Worm (Caenorhabditis elegans) whole organism, L4 larva: ENCODE measurements around the gene str-3.

Source experiments
- F37D6.2 ChIP-seq: sonication (generic microtip); optimal IDR thresholded peaks from 2 replicates; lab custom pipeline; 2016; ENCODE audit warnings: mild to moderate bottlenecking, missing genetic modification characterization, missing compliant biosample characterization
- F44E2.7 ChIP-seq: fragments of 200-800 bp; sonication (Bioruptor generic); IDR thresholded peaks from 2 replicates; pipeline ENCODE4 v2.1.2; 2022; ENCODE audit warnings: missing genetic modification characterization, missing compliant biosample characterization
- F49E8.2 ChIP-seq: sonication (generic microtip); optimal IDR thresholded peaks from 2 replicates; lab custom pipeline; 2016; ENCODE audit warnings: missing compliant biosample characterization, mild to moderate bottlenecking, missing genetic modification characterization, borderline replicate concordance
- R02D3.7 ChIP-seq: fragments of 150-350 bp; sonication (generic microtip); optimal IDR thresholded peaks from 3 replicates; lab custom pipeline; 2014; ENCODE audit warnings: missing biosample characterization, missing genetic modification characterization
- T26A8.4 ChIP-seq: fragments of 200-800 bp; sonication (Bioruptor generic); IDR thresholded peaks from 2 replicates; pipeline ENCODE4 v1.3.6; 2022; ENCODE audit warnings: missing genetic modification characterization, missing compliant biosample characterization
- Y5F2A.4 ChIP-seq: fragments of 200-800 bp; sonication (Bioruptor generic); optimal IDR thresholded peaks from 2 replicates; lab custom pipeline; 2018; ENCODE audit warnings: mild to moderate bottlenecking, missing genetic modification characterization, missing compliant biosample characterization
- ZK337.2 ChIP-seq: fragments of 200-800 bp; sonication (Bioruptor generic); IDR thresholded peaks from 2 replicates; pipeline ENCODE4 v1.3.6; 2022; ENCODE audit warnings: missing genetic modification reagents, missing genetic modification characterization, missing compliant biosample characterization
- ZK546.5 ChIP-seq, 2 experiments: sonication (generic microtip); optimal IDR thresholded peaks; 2 replicates each; lab custom pipeline; 2017; ENCODE audit warnings: missing biosample characterization in 2 of 2, missing genetic modification characterization in 2 of 2
- ama-1 ChIP-seq: fragments of 150-350 bp; optimal IDR thresholded peaks from 2 replicates; lab custom pipeline; 2014; ENCODE audit warnings: inconsistent platforms, mixed read lengths
- attf-4 ChIP-seq: sonication (generic microtip); optimal IDR thresholded peaks from 3 replicates; lab custom pipeline; 2017; ENCODE audit warnings: missing biosample characterization, missing genetic modification characterization
- ceh-44 ChIP-seq: fragments of 200-800 bp; sonication (Bioruptor generic); IDR thresholded peaks from 2 replicates; pipeline ENCODE4 v1.3.6; 2022; ENCODE audit warnings: missing genetic modification reagents, missing genetic modification characterization, missing compliant biosample characterization
- ceh-82 ChIP-seq: sonication (generic microtip); optimal IDR thresholded peaks from 2 replicates; lab custom pipeline; 2017; ENCODE audit warnings: missing biosample characterization, missing genetic modification characterization
- cey-2 ChIP-seq: sonication (generic microtip); optimal IDR thresholded peaks from 3 replicates; lab custom pipeline; 2017; ENCODE audit warnings: missing genetic modification characterization, mild to moderate bottlenecking, missing compliant biosample characterization, antibody characterized with exemption, borderline replicate concordance; ENCODE audit not compliant: insufficient read depth
- ctbp-1 ChIP-seq: fragments of 200-800 bp; sonication (Bioruptor generic); IDR thresholded peaks from 2 replicates; pipeline ENCODE4 v1.3.6; 2022; ENCODE audit warnings: missing genetic modification reagents, missing genetic modification characterization, missing compliant biosample characterization
- daf-12 ChIP-seq: fragments of 150-350 bp; optimal IDR thresholded peaks from 2 replicates; lab custom pipeline; 2014; ENCODE audit warnings: missing biosample characterization, missing genetic modification reagents, missing genetic modification characterization
- daf-16 ChIP-seq, 3 experiments: sonication (generic microtip); optimal IDR thresholded peaks; 2 replicates each; lab custom pipeline; 2016 to 2017; ENCODE audit warnings: missing genetic modification characterization in 3 of 3, missing genetic modification reagents in 3 of 3, mild to moderate bottlenecking in 2 of 3, missing compliant biosample characterization in 2 of 3, missing biosample characterization in 1 of 3, moderate library complexity in 1 of 3
- daf-8 ChIP-seq: fragments of 200-800 bp; sonication (Bioruptor generic); IDR thresholded peaks from 2 replicates; pipeline ENCODE4 v1.3.6; 2022; ENCODE audit warnings: missing genetic modification characterization, missing compliant biosample characterization
- dmd-6 ChIP-seq: fragments of 200-800 bp; sonication (Bioruptor generic); IDR thresholded peaks from 2 replicates; pipeline ENCODE4 v1.3.6; 2022; ENCODE audit warnings: missing genetic modification reagents, missing genetic modification characterization, missing compliant biosample characterization
- dmd-9 ChIP-seq: fragments of 200-800 bp; sonication (Bioruptor generic); IDR thresholded peaks from 2 replicates; pipeline ENCODE4 v1.3.6; 2022; ENCODE audit warnings: missing genetic modification reagents, missing genetic modification characterization, missing compliant biosample characterization
- dpl-1 ChIP-seq: fragments of 150-350 bp; optimal IDR thresholded peaks from 2 replicates; lab custom pipeline; 2014; ENCODE audit warnings: missing biosample characterization, missing genetic modification reagents, missing genetic modification characterization
- gei-8 ChIP-seq: fragments of 200-800 bp; sonication (Bioruptor generic); optimal IDR thresholded peaks from 2 replicates; lab custom pipeline; 2018; ENCODE audit warnings: mild to moderate bottlenecking, missing genetic modification characterization, missing compliant biosample characterization
- hif-1 ChIP-seq, 2 experiments: sonication (generic microtip); optimal IDR thresholded peaks; 2 replicates each; lab custom pipeline; 2016 to 2017; ENCODE audit warnings: missing compliant biosample characterization in 2 of 2, missing genetic modification characterization in 2 of 2, missing genetic modification reagents in 2 of 2, missing genotype in 2 of 2, mild to moderate bottlenecking in 1 of 2
- hlh-30 ChIP-seq: sonication (generic microtip); optimal IDR thresholded peaks from 2 replicates; lab custom pipeline; 2017; ENCODE audit warnings: antibody characterized with exemption, mild to moderate bottlenecking, missing genetic modification characterization, missing compliant biosample characterization; ENCODE audit not compliant: insufficient read depth
- jun-1 ChIP-seq: fragments of 150-350 bp; optimal IDR thresholded peaks from 2 replicates; lab custom pipeline; 2014; ENCODE audit warnings: missing biosample characterization, missing genetic modification reagents, missing genetic modification characterization
- lim-7 ChIP-seq: fragments of 200-800 bp; sonication (Bioruptor generic); IDR thresholded peaks from 2 replicates; pipeline ENCODE4 v1.3.6; 2022; ENCODE audit warnings: missing genetic modification characterization, missing compliant biosample characterization
- lin-29 ChIP-seq: fragments of 200-800 bp; sonication (Bioruptor generic); IDR thresholded peaks from 2 replicates; pipeline ENCODE4 v1.3.6; 2022; ENCODE audit warnings: missing genetic modification reagents, missing genetic modification characterization, missing compliant biosample characterization
- lir-3 ChIP-seq: sonication (generic microtip); optimal IDR thresholded peaks from 2 replicates; lab custom pipeline; 2016; ENCODE audit warnings: mild to moderate bottlenecking, missing genetic modification characterization, missing compliant biosample characterization
- madf-5 ChIP-seq, 2 experiments: fragments of 200-800 bp; sonication (Bioruptor generic); IDR thresholded peaks; 2 replicates each; pipeline ENCODE4 v1.3.6; 2022; ENCODE audit warnings: missing compliant biosample characterization in 2 of 2, missing genetic modification characterization in 2 of 2
- mdt-29 ChIP-seq: fragments of 200-800 bp; sonication (Bioruptor generic); IDR thresholded peaks from 2 replicates; pipeline ENCODE4 v1.3.6; 2022; ENCODE audit warnings: missing genetic modification reagents, missing genetic modification characterization, missing compliant biosample characterization
- mes-2 ChIP-seq: sonication (generic microtip); optimal IDR thresholded peaks from 2 replicates; lab custom pipeline; 2016; ENCODE audit warnings: missing genotype, mild to moderate bottlenecking, missing genetic modification characterization, missing compliant biosample characterization; ENCODE audit not compliant: poor library complexity, severe bottlenecking
- mxl-2 ChIP-seq: fragments of 200-800 bp; sonication (Bioruptor generic); conservative IDR thresholded peaks from 2 replicates; pipeline ENCODE4 v1.3.6; 2022; ENCODE audit warnings: missing genetic modification reagents, missing genetic modification characterization, missing compliant biosample characterization
- nhr-102 ChIP-seq: sonication (generic microtip); optimal IDR thresholded peaks from 2 replicates; lab custom pipeline; 2016; ENCODE audit warnings: mild to moderate bottlenecking, missing genetic modification characterization, moderate library complexity, missing compliant biosample characterization
- nhr-11 ChIP-seq: fragments of 150-350 bp; optimal IDR thresholded peaks from 2 replicates; lab custom pipeline; 2014; ENCODE audit warnings: missing biosample characterization, missing genetic modification characterization
- nhr-111 ChIP-seq: fragments of 200-800 bp; sonication (Bioruptor generic); optimal IDR thresholded peaks from 2 replicates; lab custom pipeline; 2018; ENCODE audit warnings: mild to moderate bottlenecking, missing genetic modification characterization, missing compliant biosample characterization
- nhr-42 ChIP-seq: fragments of 200-800 bp; sonication (Bioruptor generic); IDR thresholded peaks from 2 replicates; pipeline ENCODE4 v1.3.6; 2022; ENCODE audit warnings: missing genetic modification characterization, missing compliant biosample characterization
- nhr-76 ChIP-seq: fragments of 150-350 bp; optimal IDR thresholded peaks from 2 replicates; lab custom pipeline; 2014; ENCODE audit warnings: missing biosample characterization, missing genetic modification characterization
- rbr-2 ChIP-seq: sonication (generic microtip); optimal IDR thresholded peaks from 2 replicates; lab custom pipeline; 2016; ENCODE audit warnings: missing genotype, missing genetic modification characterization, missing compliant biosample characterization
- skn-1 ChIP-seq: fragments of 150-350 bp; optimal IDR thresholded peaks from 2 replicates; lab custom pipeline; 2014; ENCODE audit warnings: missing biosample characterization, missing genetic modification characterization
- spr-3 ChIP-seq: fragments of 200-800 bp; sonication (Bioruptor generic); optimal IDR thresholded peaks from 2 replicates; lab custom pipeline; 2018; ENCODE audit warnings: mild to moderate bottlenecking, missing genetic modification characterization, missing compliant biosample characterization
- zag-1 ChIP-seq: fragments of 150-350 bp; optimal IDR thresholded peaks from 2 replicates; lab custom pipeline; 2014; ENCODE audit warnings: missing biosample characterization, missing genetic modification characterization
- zfp-2 ChIP-seq: sonication (generic microtip); optimal IDR thresholded peaks from 2 replicates; lab custom pipeline; 2016; ENCODE audit warnings: mild to moderate bottlenecking, missing genetic modification characterization, missing compliant biosample characterization
- zip-2 ChIP-seq: fragments of 150-350 bp; optimal IDR thresholded peaks from 2 replicates; lab custom pipeline; 2014; ENCODE audit warnings: missing biosample characterization, missing genetic modification characterization
- ztf-11 ChIP-seq: fragments of 150-350 bp; optimal IDR thresholded peaks from 2 replicates; lab custom pipeline; 2014; ENCODE audit warnings: missing biosample characterization, missing genetic modification characterization
- ztf-7 ChIP-seq: fragments of 150-350 bp; optimal IDR thresholded peaks from 2 replicates; lab custom pipeline; 2014; ENCODE audit warnings: missing biosample characterization, missing genetic modification characterization

str-3 gene

DNA sequence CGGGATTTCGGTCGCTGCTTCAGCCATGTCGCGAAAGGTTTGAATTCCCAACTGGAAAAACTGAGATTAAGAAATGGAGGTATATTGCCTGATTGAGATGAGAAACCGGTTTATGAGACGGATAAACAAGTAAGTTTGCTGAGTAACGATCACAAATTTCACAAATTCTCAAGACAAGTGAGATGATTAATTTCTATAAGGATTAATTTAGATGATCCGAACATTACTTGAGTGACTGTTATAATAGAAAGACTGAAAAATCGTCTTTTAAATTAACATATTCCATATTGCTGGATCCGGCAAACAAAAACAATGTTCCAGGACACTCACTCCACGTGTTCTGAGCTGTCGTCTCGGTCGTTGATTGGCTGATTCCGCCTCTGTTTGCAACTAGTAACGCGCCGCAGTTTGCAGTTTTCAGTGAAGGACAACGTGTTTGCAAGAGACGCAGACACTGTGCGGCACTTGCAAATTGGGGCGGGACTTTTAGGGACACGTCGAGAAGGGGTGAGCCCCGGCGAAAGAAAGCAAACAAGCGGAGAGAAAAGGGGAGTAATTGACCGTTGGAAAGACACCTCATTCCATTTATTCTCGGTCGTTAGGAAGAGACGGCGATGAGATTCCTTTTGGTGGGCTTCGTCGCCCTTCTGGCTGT is 18.8 kb upstream of the str-3 start, which contains the start of the genes imp-2 and enpl-1 (continued):
- TF ChIP-seq nhr-102 (tag; lab: Kevin White, UChicago) (peak; percentile 82), mdt-29 (GFP tag; lab: Robert Waterston, UW) (peak; percentile 60; the same call in 1 of the 2 replicates), daf-8 (GFP tag; lab: Robert Waterston, UW) (no peak), dpl-1 (GFP tag; lab: Kevin White, UChicago) (peak; percentile 78), lir-3 (tag; lab: Kevin White, UChicago) (peak; percentile 2)

DNA sequence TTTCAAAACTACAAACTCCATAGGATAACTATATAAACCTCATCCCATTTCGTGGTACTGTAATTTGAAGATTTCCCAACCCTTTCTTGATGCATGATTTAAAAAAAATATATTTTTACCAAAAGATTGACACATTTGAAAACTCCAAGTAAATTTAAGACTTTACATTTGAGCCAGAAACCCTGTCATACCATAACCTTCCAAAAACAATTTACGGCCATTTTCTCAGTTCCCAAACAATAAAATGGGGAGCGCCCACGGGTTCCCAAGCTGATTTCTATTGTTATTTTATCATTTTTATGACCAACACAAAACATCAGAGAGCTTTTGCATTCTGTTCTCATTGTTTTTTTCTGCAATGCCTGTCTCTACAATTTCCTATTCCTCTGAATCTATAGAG is 12.5 kb upstream of the str-3 start, which contains the start of gene clc-9:
Gene clc-9 (plus strand): TSS at position 301 of the 400 bp plus-strand sequence.
- no peak for TF ChIP-seq daf-16 (GFP tag; optimal IDR thresholded peaks at IDR 0.05; lab: Kevin White, UChicago)
- no peak for TF ChIP-seq daf-16 (tag; optimal IDR thresholded peaks at IDR 0.05; lab: Kevin White, UChicago)
- TF ChIP-seq R02D3.7 (tag; lab: Kevin White, UChicago) = no peak
- no peak for TF ChIP-seq nhr-42
- no peak for TF ChIP-seq T26A8.4
- TF ChIP-seq F44E2.7 (GFP tag; lab: Robert Waterston, UW) = no peak
- TF ChIP-seq hif-1 (tag; optimal IDR thresholded peaks at IDR 0.05; lab: Kevin White, UChicago) = no peak
- TF ChIP-seq daf-12 = no peak
- no peak for TF ChIP-seq madf-5 (GFP tag; IDR thresholded peaks at IDR 0.05; lab: Robert Waterston, UW)
- no peak for TF ChIP-seq dmd-9
- no peak for TF ChIP-seq ztf-11
- TF ChIP-seq ceh-82 = no peak

DNA sequence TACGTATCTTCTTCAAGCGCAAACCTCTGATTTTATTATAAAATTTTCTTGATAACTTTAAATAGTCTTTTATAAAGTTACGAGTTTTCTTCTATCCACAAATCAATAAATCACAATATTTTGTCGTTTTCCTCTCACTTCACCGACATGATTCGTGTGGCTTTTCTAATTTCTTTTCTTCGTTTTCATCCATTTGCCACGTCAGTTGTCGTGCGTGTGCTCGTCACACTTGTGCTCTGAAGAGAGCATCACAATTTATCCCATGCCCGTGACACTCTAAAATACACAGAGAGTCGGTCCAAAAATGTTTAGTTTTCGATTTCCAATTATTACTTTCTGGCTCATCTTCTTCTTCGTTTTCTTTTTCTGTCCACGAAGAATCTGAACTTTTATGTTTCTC is 11.7 kb upstream of the str-3 start:
- peak; percentile 36 for TF ChIP-seq hlh-30 (tag; lab: Kevin White, UChicago)
- TF ChIP-seq ZK337.2 (GFP tag; lab: Robert Waterston, UW) = no peak

DNA sequence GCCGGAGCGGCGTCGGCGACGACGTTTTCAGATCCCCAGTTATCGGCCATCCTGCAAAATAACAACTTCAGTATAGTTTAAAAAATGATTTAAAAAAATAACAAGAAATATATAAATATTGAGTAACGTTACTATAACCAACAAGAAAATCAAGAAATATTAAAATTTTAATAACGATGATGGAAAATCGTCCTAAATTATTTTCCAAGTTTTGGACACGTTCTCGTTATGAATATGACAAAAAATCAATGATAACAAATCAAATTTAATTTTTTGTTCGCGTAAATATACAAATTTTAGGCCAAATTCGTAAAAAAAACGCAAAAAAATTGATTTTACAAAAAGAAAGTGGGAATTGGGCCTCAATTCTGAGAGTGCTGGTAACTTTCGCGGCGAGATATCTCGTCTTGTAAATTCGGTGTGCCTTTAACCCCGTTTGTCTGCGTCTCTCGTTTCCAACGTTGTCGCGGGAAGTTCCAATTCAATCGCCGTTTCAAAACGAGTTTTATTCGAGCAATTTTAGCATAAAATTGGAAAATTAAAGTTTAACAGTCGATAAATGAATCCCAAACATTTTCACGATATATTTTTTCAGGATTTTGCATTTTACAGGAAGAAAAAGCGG is 10.9 kb upstream of the str-3 start, which contains the start of gene rps-5:
Gene rps-5 (minus strand): TSS at position 51 of the 625 bp plus-strand sequence.
- TF ChIP-seq daf-12 (no peak), zag-1 (tag; lab: Kevin White, UChicago) (no peak), ceh-82 (no peak), spr-3 (GFP tag; lab: Kevin White, UChicago) (no peak), Y5F2A.4 (GFP tag; lab: Kevin White, UChicago) (no peak), jun-1 (tag; lab: Kevin White, UChicago) (no peak), ZK546.5 (tag; optimal IDR thresholded peaks at IDR 0.05; lab: Kevin White, UChicago) (no peak), nhr-76 (tag; lab: Kevin White, UChicago) (no peak), lin-29 (GFP tag; lab: Robert Waterston, UW) (no peak), zfp-2 (tag; lab: Kevin White, UChicago) (no peak), lim-7 (GFP tag; lab: Robert Waterston, UW) (no peak), gei-8 (GFP tag; lab: Kevin White, UChicago) (no peak), ztf-7 (tag; lab: Kevin White, UChicago) (no peak), T26A8.4 (no peak), zip-2 (tag; lab: Kevin White, UChicago) (no peak), nhr-111 (GFP tag; lab: Kevin White, UChicago) (no peak), ctbp-1 (no peak), attf-4 (tag; lab: Kevin White, UChicago) (no peak), skn-1 (tag; lab: Kevin White, UChicago) (no peak), ama-1 (lab: Kevin White, UChicago) (no peak), F37D6.2 (tag; lab: Kevin White, UChicago) (no peak), F49E8.2 (tag; lab: Kevin White, UChicago) (no peak), dmd-9 (no peak), dmd-6 (no peak), ceh-44 (no peak), nhr-11 (tag; lab: Kevin White, UChicago) (peak; percentile 22), cey-2 (tag; lab: Kevin White, UChicago) (no peak), rbr-2 (tag; lab: Kevin White, UChicago) (no peak), mes-2 (peak; percentile 63), mxl-2 (no peak)
